Fruit fly (Drosophila melanogaster) Kc167 (cell line): ENCODE results near the gene CG4467.

Source experiments
- h ChIP-seq: fragments of >200 bp; optimal IDR thresholded peaks from 3 replicates; lab custom pipeline; 2018; ENCODE audit warnings: missing external identifiers
- insv ChIP-seq: fragments of >200 bp; optimal IDR thresholded peaks from 3 replicates; lab custom pipeline; 2018; ENCODE audit warnings: missing external identifiers
- psq ChIP-seq: fragments of >200 bp; optimal IDR thresholded peaks from 2 replicates; lab custom pipeline; 2017; ENCODE audit warnings: missing external identifiers
- ttk ChIP-seq: sonication (Bioruptor generic); optimal IDR thresholded peaks from 2 replicates; lab custom pipeline; 2017; ENCODE audit warnings: missing external identifiers

DNA sequence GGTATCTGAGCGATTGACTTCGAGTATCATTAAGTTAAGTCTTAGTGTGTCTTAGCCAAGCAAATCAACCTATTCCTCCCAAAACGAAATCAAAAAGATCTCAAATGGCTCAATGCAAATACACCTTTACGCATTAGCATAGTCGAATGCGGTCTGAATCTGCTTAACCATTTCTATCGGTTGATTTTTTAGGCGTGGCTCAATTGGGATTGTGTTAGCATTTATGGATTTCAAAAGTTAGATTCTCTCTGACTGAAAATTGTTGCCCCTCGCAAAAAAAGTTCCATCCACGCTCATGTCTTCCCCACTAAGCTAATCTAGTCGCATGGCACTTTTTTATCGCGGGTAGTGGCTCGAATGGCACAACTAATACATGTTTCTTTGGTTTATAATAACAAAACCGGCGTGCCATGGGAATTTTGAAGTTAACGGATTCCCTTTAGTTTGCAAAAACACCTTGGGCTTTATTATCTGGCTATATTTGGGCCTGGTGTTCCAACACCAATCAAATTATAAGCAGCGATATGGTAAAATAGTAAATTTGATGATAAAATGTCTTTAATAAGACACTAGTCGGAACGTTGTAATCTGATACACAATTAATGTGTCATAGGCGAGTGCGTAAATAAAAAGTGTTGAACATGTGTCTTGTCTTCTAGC, 20.0 kb downstream of the CG4467 start:
- TF ChIP-seq h (lab: Kevin White, UChicago) (no peak), psq (lab: Kevin White, UChicago) (no peak), ttk (lab: Kevin White, UChicago) (no peak), insv (no peak)
